Fruit fly (Drosophila melanogaster) whole organism, wandering third instar larva: ENCODE measurements around the gene CG7878.

Source experiments
- Abd-B ChIP-seq: fragments of >200 bp; optimal IDR thresholded peaks from 2 replicates; lab custom pipeline; 2017; ENCODE audit warnings: missing biosample characterization, missing genetic modification characterization
- CG32264 ChIP-seq: fragments of 200-800 bp; sonication (Bioruptor generic); optimal IDR thresholded peaks from 2 replicates; lab custom pipeline; 2016; ENCODE audit warnings: missing biosample characterization, missing genetic modification characterization
- Dfd ChIP-seq: fragments of >200 bp; optimal IDR thresholded peaks from 2 replicates; lab custom pipeline; 2017; ENCODE audit warnings: missing biosample characterization, missing genetic modification characterization
- GATAd ChIP-seq: sonication (Bioruptor generic); optimal IDR thresholded peaks from 2 replicates; lab custom pipeline; 2016; ENCODE audit warnings: missing biosample characterization, missing genetic modification characterization
- HLH106 ChIP-seq: fragments of 200-800 bp; optimal IDR thresholded peaks from 3 replicates; lab custom pipeline; 2019; ENCODE audit warnings: missing biosample characterization, mild to moderate bottlenecking, missing genetic modification characterization, moderate library complexity
- Hnf4 ChIP-seq: fragments of 200-800 bp; sonication (Bioruptor generic); optimal IDR thresholded peaks from 2 replicates; lab custom pipeline; 2016; ENCODE audit warnings: missing biosample characterization, mild to moderate bottlenecking, missing genetic modification characterization
- N ChIP-seq: fragments of >200 bp; optimal IDR thresholded peaks from 2 replicates; lab custom pipeline; 2018; ENCODE audit warnings: missing biosample characterization, missing external identifiers, missing genetic modification characterization
- OdsH ChIP-seq: fragments of 200-800 bp; sonication (Bioruptor generic); optimal IDR thresholded peaks from 2 replicates; lab custom pipeline; 2016; ENCODE audit warnings: missing biosample characterization, mild to moderate bottlenecking, missing genetic modification characterization
- Rel ChIP-seq, 2 experiments: fragments of 200-800 bp; sonication (Bioruptor generic) in 1 of 2; optimal IDR thresholded peaks; 2 replicates in 1 of 2; 3 replicates in 1 of 2; lab custom pipeline; 2016 to 2019; ENCODE audit warnings: mild to moderate bottlenecking in 2 of 2, missing biosample characterization in 2 of 2, missing genetic modification characterization in 2 of 2, moderate library complexity in 1 of 2
- Sp1 ChIP-seq: fragments of 200-800 bp; sonication (Bioruptor generic); optimal IDR thresholded peaks from 3 replicates; lab custom pipeline; 2019; ENCODE audit warnings: missing biosample characterization, mild to moderate bottlenecking, missing genetic modification characterization, moderate library complexity
- dl ChIP-seq, 2 experiments: fragments of 175-275, 200-275 bp in 1 of 2; fragments of 200-275 bp in 1 of 2; sonication (Bioruptor generic); optimal IDR thresholded peaks; lab custom pipeline; 2018; ENCODE audit warnings: mild to moderate bottlenecking in 2 of 2, missing biosample characterization in 2 of 2, missing genetic modification characterization in 2 of 2, moderate library complexity in 2 of 2; ENCODE audit not compliant: partially characterized antibody in 2 of 2, insufficient read depth in 1 of 2
- dmrt93B ChIP-seq: fragments of 200-800 bp; sonication (Bioruptor generic); optimal IDR thresholded peaks from 2 replicates; lab custom pipeline; 2018; ENCODE audit warnings: missing biosample characterization, mild to moderate bottlenecking, missing genetic modification characterization
- dsf ChIP-seq: sonication (Bioruptor generic); optimal IDR thresholded peaks from 2 replicates; lab custom pipeline; 2016; ENCODE audit warnings: missing biosample characterization, missing genetic modification characterization, borderline replicate concordance
- ey ChIP-seq: fragments of 200-800 bp; sonication (Bioruptor generic); optimal IDR thresholded peaks from 2 replicates; lab custom pipeline; 2016; ENCODE audit warnings: missing biosample characterization, missing genetic modification characterization
- foxo ChIP-seq, 2 experiments: fragments of 200-800 bp; sonication (Bioruptor generic); optimal IDR thresholded peaks; 2 replicates in 1 of 2; 3 replicates in 1 of 2; lab custom pipeline; 2016 to 2017; ENCODE audit warnings: missing biosample characterization in 2 of 2, missing genetic modification characterization in 2 of 2
- fru ChIP-seq: fragments of 200-800 bp; sonication (Bioruptor generic); optimal IDR thresholded peaks from 3 replicates; lab custom pipeline; 2016; ENCODE audit warnings: missing biosample characterization, mild to moderate bottlenecking, missing genetic modification characterization
- h ChIP-seq: fragments of 200-800 bp; sonication (Bioruptor generic); optimal IDR thresholded peaks from 3 replicates; lab custom pipeline; 2016; ENCODE audit warnings: missing biosample characterization, mild to moderate bottlenecking, missing genetic modification characterization
- jim ChIP-seq: fragments of 175-275, 200-325 bp; sonication (Bioruptor generic); optimal IDR thresholded peaks from 2 replicates; lab custom pipeline; 2016; ENCODE audit warnings: missing biosample characterization, mild to moderate bottlenecking, missing genetic modification characterization
- pan ChIP-seq: fragments of >200 bp; optimal IDR thresholded peaks from 2 replicates; lab custom pipeline; 2017
- rgr ChIP-seq: fragments of 200-800 bp; sonication (Bioruptor generic); optimal IDR thresholded peaks from 3 replicates; lab custom pipeline; 2016; ENCODE audit warnings: missing biosample characterization, mild to moderate bottlenecking, missing genetic modification characterization
- sv ChIP-seq: fragments of 200-800 bp; sonication (Bioruptor generic); optimal IDR thresholded peaks from 3 replicates; lab custom pipeline; 2016; ENCODE audit warnings: missing biosample characterization, missing genetic modification characterization
- tai ChIP-seq: sonication (Bioruptor generic); optimal IDR thresholded peaks from 2 replicates; lab custom pipeline; 2016; ENCODE audit warnings: missing biosample characterization, missing genetic modification characterization
- usp ChIP-seq: fragments of >200 bp; optimal IDR thresholded peaks from 2 replicates; lab custom pipeline; 2017; ENCODE audit warnings: missing biosample characterization, missing genetic modification characterization
- woc ChIP-seq: sonication (Bioruptor generic); optimal IDR thresholded peaks from 2 replicates; lab custom pipeline; 2016; ENCODE audit warnings: missing biosample characterization, mild to moderate bottlenecking, missing genetic modification characterization

The CG7878 gene

dm6 chr3R:8160056-8161017 lies 37.8 kb downstream of the CG7878 start:
- TF ChIP-seq ey = no peak
- TF ChIP-seq Rel (GFP tag; optimal IDR thresholded peaks at IDR 0.05; lab: Kevin White, UChicago) = no peak
- peak; percentile 74 for TF ChIP-seq Rel (tag; optimal IDR thresholded peaks at IDR 0.05; lab: Kevin White, UChicago)
- no peak for TF ChIP-seq Hnf4 (GFP tag; lab: Kevin White, UChicago)
- TF ChIP-seq fru = no peak
- no peak for TF ChIP-seq OdsH (GFP tag; lab: Kevin White, UChicago)
- no peak for TF ChIP-seq dsf (GFP tag; lab: Kevin White, UChicago)
- no peak for TF ChIP-seq Sp1

dm6 chr3R:8164850-8165249 lies 42.3 kb downstream of the CG7878 start:
- no peak for TF ChIP-seq dmrt93B (GFP tag; lab: Kevin White, UChicago)
- TF ChIP-seq ey = no peak
- TF ChIP-seq GATAd (GFP tag; lab: Kevin White, UChicago) = no peak
- no peak for TF ChIP-seq dsf (GFP tag; lab: Kevin White, UChicago)
- no peak for TF ChIP-seq Sp1
- TF ChIP-seq jim (GFP tag; lab: Kevin White, UChicago) = no peak
- TF ChIP-seq pan (lab: Kevin White, UChicago) = no peak
- TF ChIP-seq h (GFP tag; lab: Kevin White, UChicago) = no peak
- TF ChIP-seq Abd-B (GFP tag; lab: Kevin White, UChicago) = no peak
- no peak for TF ChIP-seq woc (GFP tag; lab: Kevin White, UChicago)
- TF ChIP-seq foxo (GFP tag; optimal IDR thresholded peaks at IDR 0.05; lab: Kevin White, UChicago) = no peak
- TF ChIP-seq N (GFP tag; lab: Kevin White, UChicago) = no peak
- no peak for TF ChIP-seq dl (GFP tag; optimal IDR thresholded peaks at IDR 0.05; lab: Kevin White, UChicago; ENCODE audit: insufficient read depth in 1 of 2, partially characterized antibody in 2 of 2)
- TF ChIP-seq usp (GFP tag; lab: Kevin White, UChicago) = no peak
- no peak for TF ChIP-seq Dfd (GFP tag; lab: Kevin White, UChicago)

- TF ChIP-seq tai = no peak
- no peak for TF ChIP-seq jim (GFP tag; lab: Kevin White, UChicago)
- no peak for TF ChIP-seq N (GFP tag; lab: Kevin White, UChicago)
- TF ChIP-seq HLH106 = no peak
- TF ChIP-seq CG32264 (GFP tag; lab: Kevin White, UChicago) = no peak
- no peak for TF ChIP-seq rgr (GFP tag; lab: Kevin White, UChicago)
- no peak for TF ChIP-seq sv (GFP tag; lab: Kevin White, UChicago)
- no peak for TF ChIP-seq Dfd (GFP tag; lab: Kevin White, UChicago)
Measured at dm6 chr3R:8171489-8172161, 49.1 kb downstream of the CG7878 start.
